Fruit fly (Drosophila melanogaster) whole organism, pupa: Measurements from ENCODE around the gene CG15731.

ENCODE experiments used
- CG10348 ChIP-seq: fragments of 200-800 bp; sonication (Bioruptor generic); IDR thresholded peaks from 2 replicates; pipeline ENCODE4 v1.3.6; 2022; ENCODE audit warnings: missing biosample characterization, missing genetic modification characterization
- CG13204 ChIP-seq: fragments of 200-800 bp; sonication (Bioruptor generic); optimal IDR thresholded peaks from 2 replicates; lab custom pipeline; 2018; ENCODE audit warnings: missing biosample characterization, mild to moderate bottlenecking, missing genetic modification characterization, moderate library complexity
- CG14655 ChIP-seq: fragments of 200-800 bp; sonication (Bioruptor generic); optimal IDR thresholded peaks from 3 replicates; lab custom pipeline; 2017; ENCODE audit warnings: mild to moderate bottlenecking, missing biosample characterization, missing genetic modification reagents, missing genetic modification characterization
- CG15710 ChIP-seq: fragments of 200-800 bp; sonication (Bioruptor generic); optimal IDR thresholded peaks from 2 replicates; lab custom pipeline; 2018; ENCODE audit warnings: missing biosample characterization, mild to moderate bottlenecking, missing genetic modification characterization, moderate library complexity
- CG17806 ChIP-seq: fragments of 200-800 bp; sonication (Bioruptor generic); optimal IDR thresholded peaks from 2 replicates; lab custom pipeline; 2018; ENCODE audit warnings: missing biosample characterization, mild to moderate bottlenecking, missing genetic modification characterization, moderate library complexity
- CG32121 ChIP-seq: fragments of 200-800 bp; sonication (Bioruptor generic); IDR thresholded peaks from 2 replicates; pipeline ENCODE4 v1.3.6; 2022; ENCODE audit warnings: missing biosample characterization, missing genetic modification characterization
- CG8159 ChIP-seq: fragments of 200-800 bp; sonication (Bioruptor generic); optimal IDR thresholded peaks from 3 replicates; lab custom pipeline; 2018; ENCODE audit warnings: missing biosample characterization, mild to moderate bottlenecking, missing genetic modification characterization, moderate library complexity
- CG8301 ChIP-seq: fragments of 200-800 bp; sonication (Bioruptor generic); optimal IDR thresholded peaks from 2 replicates; lab custom pipeline; 2018; ENCODE audit warnings: missing biosample characterization, mild to moderate bottlenecking, missing genetic modification characterization
- D1 ChIP-seq: fragments of 200-800 bp; sonication (Bioruptor generic); optimal IDR thresholded peaks from 2 replicates; lab custom pipeline; 2018; ENCODE audit warnings: missing biosample characterization, mild to moderate bottlenecking, missing genetic modification characterization, moderate library complexity
- EcR ChIP-seq: fragments of 200-800 bp; sonication (Bioruptor generic); optimal IDR thresholded peaks from 3 replicates; lab custom pipeline; 2019; ENCODE audit warnings: missing biosample characterization, missing genetic modification characterization, mild to moderate bottlenecking, moderate library complexity, missing genetic modification reagents
- Ets98B ChIP-seq: fragments of 200-800 bp; sonication (Bioruptor generic); IDR thresholded peaks from 2 replicates; pipeline ENCODE4 v1.3.6; 2022; ENCODE audit warnings: missing biosample characterization, missing genetic modification characterization
- fd96Ca ChIP-seq: fragments of 200-800 bp; sonication (Bioruptor generic); IDR thresholded peaks from 3 replicates; pipeline ENCODE4 v1.3.6; 2022; ENCODE audit warnings: missing biosample characterization, missing genetic modification characterization
- gl ChIP-seq: fragments of 200-800 bp; sonication (Bioruptor generic); optimal IDR thresholded peaks from 2 replicates; lab custom pipeline; 2018; ENCODE audit warnings: missing biosample characterization, mild to moderate bottlenecking, missing genetic modification characterization
- rn ChIP-seq: fragments of 200-800 bp; sonication (Bioruptor generic); IDR thresholded peaks from 2 replicates; pipeline ENCODE4 v1.3.6; 2022; ENCODE audit warnings: missing biosample characterization, missing genetic modification characterization

DNA sequence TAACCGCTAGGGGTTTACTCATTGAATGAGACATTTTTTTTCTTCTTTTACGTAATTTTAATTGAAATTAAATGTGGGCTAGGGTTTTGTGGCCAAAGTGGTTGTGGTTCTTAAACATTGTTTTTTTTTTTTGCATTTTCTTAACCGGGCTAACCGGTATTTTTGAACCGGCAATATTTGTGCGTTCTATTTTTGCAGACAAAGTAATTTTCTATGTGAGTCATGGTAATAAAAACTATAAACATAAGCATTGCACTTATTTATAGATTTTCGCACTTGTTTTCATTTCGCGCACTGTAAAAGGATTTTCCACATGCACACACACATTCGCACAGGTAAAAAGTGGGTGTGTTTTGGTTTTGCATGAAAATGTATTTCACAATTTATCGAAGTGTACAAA lies 4.7 kb upstream of the CG15731 start:
- no peak for TF ChIP-seq CG15710 (tag; lab: Kevin White, UChicago)
- no peak for TF ChIP-seq fd96Ca (GFP tag; lab: Robert Waterston, UW)
- TF ChIP-seq D1 (tag; lab: Kevin White, UChicago) = peak; percentile 6
- no peak for TF ChIP-seq CG10348
- TF ChIP-seq EcR (GFP tag; lab: Kevin White, UChicago) = no peak
- TF ChIP-seq CG8159 (tag; lab: Kevin White, UChicago) = no peak
- no peak for TF ChIP-seq CG8301 (tag; lab: Kevin White, UChicago)
- TF ChIP-seq rn = no peak
- no peak for TF ChIP-seq gl (tag; lab: Kevin White, UChicago)
- no peak for TF ChIP-seq CG14655
- no peak for TF ChIP-seq CG13204 (GFP tag; lab: Kevin White, UChicago)
- TF ChIP-seq Ets98B = no peak
- no peak for TF ChIP-seq CG17806
- TF ChIP-seq CG32121 = no peak; the same call in 1 of the 2 replicates
